Fruit fly (Drosophila melanogaster) whole organism, embryonic: ENCODE measurements around the gene CG43255.
A peak's percentile ranks its signal among the peaks of the same experiment; 100 is the strongest.

Experiments used
- ATbp ChIP-seq: fragments of 200-800 bp; sonication (Bioruptor generic); optimal IDR thresholded peaks from 2 replicates; lab custom pipeline; 2017; ENCODE audit warnings: missing biosample characterization, mild to moderate bottlenecking, missing genetic modification characterization, missing genetic modification reagents
- Abd-B ChIP-seq: fragments of 200-800 bp; sonication (Bioruptor generic); optimal IDR thresholded peaks from 2 replicates; lab custom pipeline; 2018; ENCODE audit warnings: missing biosample characterization, mild to moderate bottlenecking, missing genetic modification characterization, moderate library complexity
- CG10431 ChIP-seq: fragments of 200-800 bp; sonication (Bioruptor generic); optimal IDR thresholded peaks from 3 replicates; lab custom pipeline; 2018; ENCODE audit warnings: missing biosample characterization, mild to moderate bottlenecking, missing genetic modification characterization
- CG10565 ChIP-seq: fragments of 200-800 bp; sonication (Bioruptor generic); optimal IDR thresholded peaks from 3 replicates; lab custom pipeline; 2016; ENCODE audit warnings: missing biosample characterization, mild to moderate bottlenecking, missing genetic modification characterization
- CG12104 ChIP-seq: fragments of 200-800 bp; sonication (Bioruptor generic); optimal IDR thresholded peaks from 3 replicates; lab custom pipeline; 2016; ENCODE audit warnings: missing biosample characterization, missing genetic modification characterization
- CG12391 ChIP-seq: fragments of 200-800 bp; sonication (Bioruptor generic); optimal IDR thresholded peaks from 3 replicates; lab custom pipeline; 2018; ENCODE audit warnings: missing biosample characterization, mild to moderate bottlenecking, missing genetic modification characterization, moderate library complexity
- CG12942 ChIP-seq: fragments of 200-800 bp; sonication (Bioruptor generic); optimal IDR thresholded peaks from 3 replicates; lab custom pipeline; 2016; ENCODE audit warnings: missing biosample characterization, missing genetic modification characterization
- CG13775 ChIP-seq: fragments of 200-800 bp; sonication (Bioruptor generic); optimal IDR thresholded peaks from 3 replicates; lab custom pipeline; 2017; ENCODE audit warnings: missing biosample characterization, mild to moderate bottlenecking, missing genetic modification characterization
- CG15073 ChIP-seq: fragments of 200-800 bp; sonication (Bioruptor generic); optimal IDR thresholded peaks from 2 replicates; lab custom pipeline; 2016; ENCODE audit warnings: missing biosample characterization, missing genetic modification characterization
- CG15269 ChIP-seq: fragments of 200-800 bp; sonication (Bioruptor generic); optimal IDR thresholded peaks from 2 replicates; lab custom pipeline; 2018; ENCODE audit warnings: missing biosample characterization, mild to moderate bottlenecking, missing genetic modification characterization, moderate library complexity
- CG15479 ChIP-seq: fragments of 200-800 bp; sonication (Bioruptor generic); optimal IDR thresholded peaks from 3 replicates; lab custom pipeline; 2019; ENCODE audit warnings: missing biosample characterization, mild to moderate bottlenecking, missing genetic modification characterization, moderate library complexity
- CG15601 ChIP-seq: fragments of 200-800 bp; sonication (Bioruptor generic); optimal IDR thresholded peaks from 3 replicates; lab custom pipeline; 2019; ENCODE audit warnings: missing biosample characterization, mild to moderate bottlenecking, missing genetic modification characterization, moderate library complexity
- CG1603 ChIP-seq: fragments of 200-800 bp; sonication (Bioruptor generic); optimal IDR thresholded peaks from 2 replicates; lab custom pipeline; 2019; ENCODE audit warnings: missing biosample characterization, mild to moderate bottlenecking, missing genetic modification characterization, moderate library complexity
- CG16815 ChIP-seq: fragments of 200-800 bp; sonication (Bioruptor generic); optimal IDR thresholded peaks from 3 replicates; lab custom pipeline; 2017; ENCODE audit warnings: missing biosample characterization, mild to moderate bottlenecking, missing genetic modification characterization
- CG17328 ChIP-seq: fragments of 200-800 bp; sonication (Bioruptor generic); IDR thresholded peaks from 2 replicates; pipeline ENCODE4 v1.3.6; 2022; ENCODE audit warnings: missing biosample characterization, missing genetic modification characterization
- CG30431 ChIP-seq: fragments of 200-800 bp; sonication (Bioruptor generic); optimal IDR thresholded peaks from 2 replicates; lab custom pipeline; 2017; ENCODE audit warnings: missing biosample characterization, missing genetic modification characterization
- CG4360 ChIP-seq: fragments of 200-800 bp; sonication (Bioruptor generic); IDR thresholded peaks from 2 replicates; pipeline ENCODE4 v1.3.6; 2022; ENCODE audit warnings: missing biosample characterization, missing genetic modification characterization
- CG5245 ChIP-seq: fragments of 200-800 bp; sonication (Bioruptor generic); optimal IDR thresholded peaks from 3 replicates; lab custom pipeline; 2016; ENCODE audit warnings: missing biosample characterization, missing genetic modification characterization
- CG7987 ChIP-seq: fragments of 200-800 bp; sonication (Bioruptor generic); optimal IDR thresholded peaks from 2 replicates; lab custom pipeline; 2018; ENCODE audit warnings: missing biosample characterization, mild to moderate bottlenecking, missing genetic modification characterization, moderate library complexity
- CG8281 ChIP-seq: fragments of 200-800 bp; sonication (Bioruptor generic); optimal IDR thresholded peaks from 2 replicates; lab custom pipeline; 2018; ENCODE audit warnings: missing biosample characterization, mild to moderate bottlenecking, missing genetic modification characterization, moderate library complexity
- CG8924 ChIP-seq: fragments of 200-800 bp; optimal IDR thresholded peaks from 3 replicates; lab custom pipeline; 2019; ENCODE audit warnings: missing biosample characterization, mild to moderate bottlenecking, missing genetic modification characterization, moderate library complexity
- Dad ChIP-seq: fragments of 200-800 bp; sonication (Bioruptor generic); optimal IDR thresholded peaks from 3 replicates; lab custom pipeline; 2016; ENCODE audit warnings: missing biosample characterization, missing genetic modification characterization
- Eip74EF ChIP-seq, 2 experiments: fragments of 200-800 bp in 1 of 2; fragments of >200 bp in 1 of 2; sonication (Bioruptor generic) in 1 of 2; optimal IDR thresholded peaks; 2 replicates each; lab custom pipeline; 2017 to 2019; ENCODE audit warnings: missing biosample characterization in 2 of 2, missing genetic modification characterization in 2 of 2, mild to moderate bottlenecking in 1 of 2, moderate library complexity in 1 of 2
- Ets65A ChIP-seq: fragments of 200-800 bp; sonication (Bioruptor generic); peaks from one replicate; lab custom pipeline; 2016; ENCODE audit warnings: missing biosample characterization, missing genetic modification characterization
- HLHmδ ChIP-seq: fragments of 200-800 bp; sonication (Bioruptor generic); optimal IDR thresholded peaks from 2 replicates; lab custom pipeline; 2018; ENCODE audit warnings: missing biosample characterization, mild to moderate bottlenecking, missing genetic modification characterization, moderate library complexity
- Hr78 ChIP-seq, 2 experiments: fragments of 200-800 bp in 1 of 2; fragments of >200 bp in 1 of 2; sonication (Bioruptor generic) in 1 of 2; optimal IDR thresholded peaks; 2 replicates each; lab custom pipeline; 2017 to 2019; ENCODE audit warnings: missing biosample characterization in 2 of 2, missing genetic modification characterization in 2 of 2, mild to moderate bottlenecking in 1 of 2, moderate library complexity in 1 of 2
- Med ChIP-seq: fragments of 200-800 bp; sonication (Bioruptor generic); peaks from one replicate; lab custom pipeline; 2016; ENCODE audit warnings: missing biosample characterization, missing genetic modification characterization, mild to moderate bottlenecking, inconsistent platforms, moderate library complexity
- PHDP ChIP-seq: fragments of 200-800 bp; sonication (Bioruptor generic); optimal IDR thresholded peaks from 3 replicates; lab custom pipeline; 2018; ENCODE audit warnings: missing biosample characterization, mild to moderate bottlenecking, missing genetic modification characterization, moderate library complexity
- Poxn ChIP-seq: fragments of 200-800 bp; sonication (Bioruptor generic); IDR thresholded peaks from 2 replicates; pipeline ENCODE4 v1.3.6; 2022; ENCODE audit warnings: missing biosample characterization, missing genetic modification characterization
- Rfx ChIP-seq: fragments of 200-800 bp; sonication (Bioruptor generic); IDR thresholded peaks from 2 replicates; pipeline ENCODE4 v1.3.6; 2022; ENCODE audit warnings: missing biosample characterization, missing genetic modification characterization
- Sry-δ ChIP-seq: fragments of 200-800 bp; sonication (Bioruptor generic); optimal IDR thresholded peaks from 2 replicates; lab custom pipeline; 2016; ENCODE audit warnings: missing biosample characterization, missing genetic modification characterization
- ara ChIP-seq: fragments of 200-800 bp; sonication (Bioruptor generic); IDR thresholded peaks from 2 replicates; pipeline ENCODE4 v1.3.6; 2022; ENCODE audit warnings: missing biosample characterization, missing genetic modification characterization
- ato ChIP-seq: fragments of 200-800 bp; sonication (Bioruptor generic); IDR thresholded peaks from 2 replicates; pipeline ENCODE4 v1.3.6; 2022; ENCODE audit warnings: missing biosample characterization, missing genetic modification characterization; ENCODE audit not compliant: partially characterized antibody
- cg ChIP-seq: fragments of 200-800 bp; sonication (Bioruptor generic); optimal IDR thresholded peaks from 3 replicates; lab custom pipeline; 2019; ENCODE audit warnings: missing biosample characterization, mild to moderate bottlenecking, missing genetic modification characterization, moderate library complexity
- chinmo ChIP-seq: fragments of 200-800 bp; sonication (Bioruptor generic); IDR thresholded peaks from 4 replicates; pipeline ENCODE4 v1.3.6; 2022; ENCODE audit warnings: missing biosample characterization, missing genetic modification characterization; ENCODE audit not compliant: partially characterized antibody
- chm ChIP-seq: fragments of 200-800 bp; sonication (Bioruptor generic); IDR thresholded peaks from 2 replicates; pipeline ENCODE4 v1.3.6; 2022; ENCODE audit warnings: missing biosample characterization, missing genetic modification characterization
- ci ChIP-seq: fragments of 200-800 bp; sonication (Bioruptor generic); IDR thresholded peaks from 3 replicates; pipeline ENCODE4 v1.3.6; 2022; ENCODE audit warnings: missing biosample characterization, missing genetic modification characterization
- disco-r ChIP-seq: fragments of 200-800 bp; sonication (Bioruptor generic); optimal IDR thresholded peaks from 2 replicates; lab custom pipeline; 2016; ENCODE audit warnings: missing biosample characterization, missing genetic modification characterization
- fd64A ChIP-seq: fragments of 200-800 bp; sonication (Bioruptor generic); optimal IDR thresholded peaks from 3 replicates; lab custom pipeline; 2018; ENCODE audit warnings: missing biosample characterization, mild to moderate bottlenecking, missing genetic modification characterization
- fu2 ChIP-seq: fragments of 200-800 bp; sonication (Bioruptor generic); optimal IDR thresholded peaks from 2 replicates; lab custom pipeline; 2016; ENCODE audit warnings: missing biosample characterization, missing genetic modification characterization
- grn ChIP-seq: fragments of 200-800 bp; sonication (Bioruptor generic); optimal IDR thresholded peaks from 3 replicates; lab custom pipeline; 2017; ENCODE audit warnings: missing biosample characterization, missing genetic modification characterization
- h ChIP-seq: fragments of >200 bp; optimal IDR thresholded peaks from 2 replicates; lab custom pipeline; 2017
- ind ChIP-seq: fragments of 200-800 bp; sonication (Bioruptor generic); optimal IDR thresholded peaks from 3 replicates; lab custom pipeline; 2016; ENCODE audit warnings: missing biosample characterization, missing genetic modification characterization
- scrt ChIP-seq: fragments of 200-800 bp; sonication (Bioruptor generic); optimal IDR thresholded peaks from 2 replicates; lab custom pipeline; 2018; ENCODE audit warnings: missing biosample characterization, mild to moderate bottlenecking, missing genetic modification characterization, moderate library complexity
- sd ChIP-seq: fragments of 200-800 bp; sonication (Bioruptor generic); optimal IDR thresholded peaks from 3 replicates; lab custom pipeline; 2018; ENCODE audit warnings: missing biosample characterization, mild to moderate bottlenecking, missing genetic modification characterization, moderate library complexity
- sna ChIP-seq: fragments of 200-800 bp; sonication (Bioruptor generic); IDR thresholded peaks from 2 replicates; pipeline ENCODE4 v1.3.6; 2022; ENCODE audit warnings: missing biosample characterization, missing genetic modification characterization; ENCODE audit not compliant: partially characterized antibody
- sqz ChIP-seq: fragments of 200-800 bp; sonication (Bioruptor generic); optimal IDR thresholded peaks from 3 replicates; lab custom pipeline; 2018; ENCODE audit warnings: missing biosample characterization, mild to moderate bottlenecking, missing genetic modification characterization
- stwl ChIP-seq: fragments of 200-800 bp; sonication (Bioruptor generic); optimal IDR thresholded peaks from 3 replicates; lab custom pipeline; 2018; ENCODE audit warnings: missing biosample characterization, mild to moderate bottlenecking, missing genetic modification characterization, moderate library complexity
- tin ChIP-seq: fragments of 200-800 bp; sonication (Bioruptor generic); optimal IDR thresholded peaks from 3 replicates; lab custom pipeline; 2016; ENCODE audit warnings: missing biosample characterization, missing genetic modification characterization
- unpg ChIP-seq: fragments of 200-800 bp; sonication (Bioruptor generic); optimal IDR thresholded peaks from 3 replicates; lab custom pipeline; 2018; ENCODE audit warnings: missing biosample characterization, mild to moderate bottlenecking, missing genetic modification characterization, moderate library complexity
- vnd ChIP-seq: fragments of 200-800 bp; sonication (Bioruptor generic); IDR thresholded peaks from 3 replicates; pipeline ENCODE4 v1.3.6; 2022; ENCODE audit warnings: missing biosample characterization, missing genetic modification characterization; ENCODE audit not compliant: partially characterized antibody
- yki ChIP-seq: fragments of >200 bp; optimal IDR thresholded peaks from 3 replicates; lab custom pipeline; 2018

Gene CG43255

dm6 chrX:8885177-8885576 is 38.6 kb upstream of the CG43255 start (continued):
- TF ChIP-seq scrt (GFP tag; lab: Kevin White, UChicago): no peak
- no peak for TF ChIP-seq CG15479
- no peak for TF ChIP-seq Ets65A (GFP tag; lab: Kevin White, UChicago)
- TF ChIP-seq CG17328 (GFP tag; lab: Robert Waterston, UW): no peak
- TF ChIP-seq CG15269 (tag; lab: Kevin White, UChicago): peak; percentile 13
- TF ChIP-seq CG12942: no peak
- no peak for TF ChIP-seq Hr78 (GFP tag; optimal IDR thresholded peaks at IDR 0.05; lab: Kevin White, UChicago)
- TF ChIP-seq tin (GFP tag; lab: Kevin White, UChicago): no peak
- TF ChIP-seq CG10565: no peak
- no peak for TF ChIP-seq Abd-B
- no peak for TF ChIP-seq grn
- no peak for TF ChIP-seq Rfx (GFP tag; lab: Robert Waterston, UW)
- TF ChIP-seq Sry-δ: no peak
- no peak for TF ChIP-seq h (lab: Kevin White, UChicago)
- TF ChIP-seq fu2 (GFP tag; lab: Kevin White, UChicago): no peak
- peak; percentile 27 for TF ChIP-seq PHDP (tag; lab: Kevin White, UChicago)
- no peak for TF ChIP-seq sna (GFP tag; lab: Robert Waterston, UW)
- TF ChIP-seq unpg (GFP tag; lab: Kevin White, UChicago): peak; percentile 4
- TF ChIP-seq CG4360: no peak
- TF ChIP-seq CG16815 (GFP tag; lab: Kevin White, UChicago): no peak
- no peak for TF ChIP-seq CG12391
- TF ChIP-seq ato (GFP tag; lab: Robert Waterston, UW): no peak
- TF ChIP-seq ATbp: no peak
- TF ChIP-seq Dad: no peak
- TF ChIP-seq CG12104 (GFP tag; lab: Kevin White, UChicago): no peak
- peak; percentile 10 for TF ChIP-seq sd (tag; lab: Kevin White, UChicago)
- TF ChIP-seq Eip74EF (GFP tag; optimal IDR thresholded peaks at IDR 0.05; lab: Kevin White, UChicago): peak in 1 of 2 experiments; percentile 82
- no peak for TF ChIP-seq CG5245 (GFP tag; lab: Kevin White, UChicago)
- TF ChIP-seq Poxn (GFP tag; lab: Robert Waterston, UW): no peak
- TF ChIP-seq chinmo (GFP tag; lab: Robert Waterston, UW): 0 out of 4 replicates have a peak, but pooled peaks have one; percentile 39
- TF ChIP-seq disco-r (GFP tag; lab: Kevin White, UChicago): no peak
- TF ChIP-seq CG15073 (GFP tag; lab: Kevin White, UChicago): no peak
- TF ChIP-seq CG8281 (tag; lab: Kevin White, UChicago): peak; percentile 6
- peak; percentile 26 for TF ChIP-seq sqz (GFP tag; lab: Kevin White, UChicago)
- TF ChIP-seq CG30431 (GFP tag; lab: Kevin White, UChicago): no peak
- no peak for TF ChIP-seq vnd (GFP tag; lab: Robert Waterston, UW)

dm6 chrX:8887410-8887809 is 36.4 kb upstream of the CG43255 start:
- TF ChIP-seq yki (no peak), ind (GFP tag; lab: Kevin White, UChicago) (no peak), CG13775 (GFP tag; lab: Kevin White, UChicago) (no peak), CG10431 (GFP tag; lab: Kevin White, UChicago) (peak; percentile 3), cg (GFP tag; lab: Kevin White, UChicago) (peak; percentile 67), sqz (GFP tag; lab: Kevin White, UChicago) (peak; percentile 64), fd64A (GFP tag; lab: Kevin White, UChicago) (peak; percentile 36), CG7987 (GFP tag; lab: Kevin White, UChicago) (peak; percentile 2), Med (GFP tag; lab: Kevin White, UChicago) (peak; percentile 62), Eip74EF (GFP tag; optimal IDR thresholded peaks at IDR 0.05; lab: Kevin White, UChicago) (peak in 1 of 2 experiments; percentile 13), Poxn (GFP tag; lab: Robert Waterston, UW) (no peak), ci (GFP tag; lab: Robert Waterston, UW) (peak; percentile 65; the same call in 2 of the 3 replicates), CG1603 (peak; percentile 4), ara (GFP tag; lab: Robert Waterston, UW) (no peak), HLHmδ (GFP tag; lab: Kevin White, UChicago) (no peak), stwl (tag; lab: Kevin White, UChicago) (peak; percentile 50), CG15601 (tag; lab: Kevin White, UChicago) (peak; percentile 17), chm (GFP tag; lab: Robert Waterston, UW) (peak; percentile 65), CG8924 (tag; lab: Kevin White, UChicago) (peak; percentile 10)
